Fruit fly (Drosophila melanogaster) S2 (cell line): ENCODE measurements around the gene Tengl2.

Experiments used
- CG8478 ChIP-seq: fragments of >200 bp; optimal IDR thresholded peaks from 2 replicates; lab custom pipeline; 2018
- CTCF ChIP-seq, 2 experiments: fragments of >200 bp; optimal IDR thresholded peaks; 2 replicates each; lab custom pipeline; 2018

DNA sequence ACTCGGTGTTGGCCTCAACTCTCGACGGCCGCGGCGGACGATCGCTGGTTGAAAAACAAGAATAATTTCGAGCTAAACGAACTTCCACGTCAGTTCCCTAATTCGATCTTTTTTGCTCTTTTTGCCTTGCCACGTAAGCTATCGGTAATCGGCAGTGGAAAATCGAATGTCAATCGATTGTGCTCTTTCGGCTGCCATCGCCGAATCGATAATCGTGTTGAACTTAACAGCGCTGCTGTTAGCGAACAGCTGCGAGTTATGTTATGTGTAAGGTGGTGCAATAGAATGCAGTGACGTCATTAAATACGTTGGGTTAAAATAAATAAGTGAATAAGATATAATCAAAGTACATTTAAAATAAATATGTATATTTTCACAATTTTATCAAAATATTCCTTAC is 2.5 kb downstream of the Tengl2 start, which contains the start of gene Sec24CD:
- TF ChIP-seq CTCF (optimal IDR thresholded peaks at IDR 0.05; lab: Kevin White, UChicago): no peak
- TF ChIP-seq CG8478: no peak
